Comparison of ENCODE assay signal across 5 fruit fly cellular contexts in the genomic region with DNA sequence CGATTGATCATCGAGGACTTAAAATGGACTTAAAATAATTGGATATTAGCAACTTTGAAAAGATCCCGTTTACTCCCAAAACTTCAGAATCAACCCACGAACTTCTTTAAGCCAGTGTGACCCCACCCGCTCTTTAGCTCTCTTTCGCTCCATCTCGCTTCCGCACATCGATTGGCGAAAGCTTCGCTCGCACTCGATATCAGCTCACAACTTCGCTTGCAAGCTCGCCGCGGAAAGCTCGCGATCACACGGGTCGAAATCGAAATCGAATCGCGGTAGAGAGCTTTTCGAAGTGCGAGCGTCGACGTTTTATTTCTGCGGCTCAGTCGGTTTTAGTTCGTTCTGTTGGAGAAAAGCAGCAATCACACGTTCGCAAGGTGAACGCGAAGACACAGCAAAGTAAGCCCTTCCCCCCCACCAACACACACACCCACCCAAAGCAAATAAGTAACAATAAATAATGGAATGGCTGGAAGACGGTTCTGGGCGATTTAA.
A peak's percentile ranks its signal among the peaks of the same experiment; 100 is the strongest.
TF ChIP-seq lines count a peak whose summit lies in the region.

A gene (plus strand): TSS at position 278 of the 495 bp plus-strand sequence.

- no peak for TF ChIP-seq CTCF in whole organism, embryonic (GFP tag; optimal IDR thresholded peaks at IDR 0.05; lab: Kevin White, UChicago)

TF ChIP-seq in whole organism, adult, 20 proteins besides CTCF, POLR2A, EP300 and RAD21:
- TF ChIP-seq tj (GFP tag; optimal IDR thresholded peaks at IDR 0.05; lab: Kevin White, UChicago), result no peak
- TF ChIP-seq CG7101 (tag; optimal IDR thresholded peaks at IDR 0.05; lab: Kevin White, UChicago), result peak; percentile 74
- peak; percentile 48 for TF ChIP-seq Crg-1 (GFP tag; optimal IDR thresholded peaks at IDR 0.05; lab: Kevin White, UChicago)
- TF ChIP-seq pad (GFP tag; optimal IDR thresholded peaks at IDR 0.05; lab: Kevin White, UChicago), result peak; percentile 29
- no peak for TF ChIP-seq kay (GFP tag; lab: Kevin White, UChicago; ENCODE audit: borderline replicate concordance)
- TF ChIP-seq cic (GFP tag; optimal IDR thresholded peaks at IDR 0.05; lab: Kevin White, UChicago), result peak; percentile 28
- peak; percentile 23 for TF ChIP-seq CG11617 (GFP tag; optimal IDR thresholded peaks at IDR 0.05; lab: Kevin White, UChicago)
- TF ChIP-seq CG5204 (GFP tag; optimal IDR thresholded peaks at IDR 0.05; lab: Kevin White, UChicago), result peak; percentile 67
- TF ChIP-seq Hr96 (GFP tag; optimal IDR thresholded peaks at IDR 0.05; lab: Kevin White, UChicago), result peak; percentile 6
- TF ChIP-seq CG1620 (GFP tag; optimal IDR thresholded peaks at IDR 0.05; lab: Kevin White, UChicago), result peak; percentile 80
- no peak for TF ChIP-seq CG7045 (GFP tag; optimal IDR thresholded peaks at IDR 0.05; lab: Kevin White, UChicago)
- peak; percentile 38 for TF ChIP-seq toe (GFP tag; optimal IDR thresholded peaks at IDR 0.05; lab: Kevin White, UChicago)
- TF ChIP-seq ovo (GFP tag; optimal IDR thresholded peaks at IDR 0.05; lab: Kevin White, UChicago), result peak; percentile 65
- TF ChIP-seq CG33017 (tag; optimal IDR thresholded peaks at IDR 0.05; lab: Kevin White, UChicago), result peak; percentile 16
- TF ChIP-seq Mnt (GFP tag; optimal IDR thresholded peaks at IDR 0.05; lab: Kevin White, UChicago), result peak; percentile 52
- no peak for TF ChIP-seq Clk (GFP tag; optimal IDR thresholded peaks at IDR 0.05; lab: Kevin White, UChicago)
- TF ChIP-seq bab1 (GFP tag; optimal IDR thresholded peaks at IDR 0.05; lab: Kevin White, UChicago), result peak; percentile 82
TF ChIP-seq in whole organism, adult: peak in this region for 13.

TF ChIP-seq in whole organism, embryonic, 481 proteins besides CTCF, POLR2A, EP300 and RAD21 (continues in another document):
- no peak for TF ChIP-seq CG8290 (GFP tag; optimal IDR thresholded peaks at IDR 0.05; lab: Kevin White, UChicago)
- peak in 1 of 2 experiments; percentile 87 for TF ChIP-seq CG8290 (tag; optimal IDR thresholded peaks at IDR 0.05; lab: Kevin White, UChicago)
- no peak for TF ChIP-seq btn (GFP tag; optimal IDR thresholded peaks at IDR 0.05; lab: Kevin White, UChicago)
- no peak for TF ChIP-seq CG42726 (GFP tag; IDR thresholded peaks at IDR 0.05; lab: Robert Waterston, UW; ENCODE audit: partially characterized antibody)
- no peak for TF ChIP-seq MTF-1 (GFP tag; optimal IDR thresholded peaks at IDR 0.05; lab: Kevin White, UChicago; ENCODE audit: borderline replicate concordance)
- TF ChIP-seq Asciz (GFP tag; optimal IDR thresholded peaks at IDR 0.05; lab: Kevin White, UChicago), result peak; percentile 12
- TF ChIP-seq CG1832 (GFP tag; optimal IDR thresholded peaks at IDR 0.05; lab: Kevin White, UChicago), result peak; percentile 44
- peak; percentile 28 for TF ChIP-seq CG9876 (GFP tag; optimal IDR thresholded peaks at IDR 0.05; lab: Kevin White, UChicago)
- TF ChIP-seq CG7271 (tag; optimal IDR thresholded peaks at IDR 0.05; lab: Kevin White, UChicago), result no peak
- TF ChIP-seq CG17385 (GFP tag; optimal IDR thresholded peaks at IDR 0.05; lab: Kevin White, UChicago), result peak; percentile 61
- no peak for TF ChIP-seq danr (GFP tag; IDR thresholded peaks at IDR 0.05; lab: Robert Waterston, UW)
- peak; percentile 99 for TF ChIP-seq hkb (optimal IDR thresholded peaks at IDR 0.05; lab: Kevin White, UChicago)
- no peak for TF ChIP-seq hkb (GFP tag; IDR thresholded peaks at IDR 0.05; lab: Robert Waterston, UW)
- TF ChIP-seq slbo (GFP tag; IDR thresholded peaks at IDR 0.05; lab: Robert Waterston, UW), result peak; percentile 73
- TF ChIP-seq CG17912 (GFP tag; optimal IDR thresholded peaks at IDR 0.05; lab: Kevin White, UChicago), result peak; percentile 82
- TF ChIP-seq cas (GFP tag; IDR thresholded peaks at IDR 0.05; lab: Robert Waterston, UW), result no peak
- no peak for TF ChIP-seq Taf1 (GFP tag; IDR thresholded peaks at IDR 0.05; lab: Robert Waterston, UW)

TF ChIP-seq in whole organism, prepupa, 60 proteins besides CTCF, POLR2A, EP300 and RAD21 (continues in another document):
- TF ChIP-seq CG6163 (GFP tag; IDR thresholded peaks at IDR 0.05; lab: Robert Waterston, UW), result peak; percentile 83
- TF ChIP-seq CG10631 (GFP tag; optimal IDR thresholded peaks at IDR 0.05; lab: Kevin White, UChicago), result no peak
- TF ChIP-seq Eip75B (GFP tag; optimal IDR thresholded peaks at IDR 0.05; lab: Kevin White, UChicago), result peak; percentile 42
- no peak for TF ChIP-seq cyc (GFP tag; optimal IDR thresholded peaks at IDR 0.05; lab: Kevin White, UChicago)
- peak; percentile 75 for TF ChIP-seq svp (GFP tag; lab: Kevin White, UChicago)
- no peak for TF ChIP-seq Blimp-1 (GFP tag; optimal IDR thresholded peaks at IDR 0.05; lab: Kevin White, UChicago)
- TF ChIP-seq fkh (GFP tag; optimal IDR thresholded peaks at IDR 0.05; lab: Kevin White, UChicago), result peak; percentile 64
- no peak for TF ChIP-seq Eip93F (GFP tag; optimal IDR thresholded peaks at IDR 0.05; lab: Kevin White, UChicago)
- peak; percentile 47 for TF ChIP-seq CG1621 (tag; optimal IDR thresholded peaks at IDR 0.05; lab: Kevin White, UChicago)
- peak; percentile 56 for TF ChIP-seq Smox (GFP tag; optimal IDR thresholded peaks at IDR 0.05; lab: Kevin White, UChicago)
- peak; percentile 46 for TF ChIP-seq CG6792 (GFP tag; optimal IDR thresholded peaks at IDR 0.05; lab: Kevin White, UChicago)
- peak; percentile 70 for TF ChIP-seq net (GFP tag; optimal IDR thresholded peaks at IDR 0.05; lab: Kevin White, UChicago)
- TF ChIP-seq ss (GFP tag; optimal IDR thresholded peaks at IDR 0.05; lab: Kevin White, UChicago), result peak; percentile 5
- no peak for TF ChIP-seq CG8319 (GFP tag; optimal IDR thresholded peaks at IDR 0.05; lab: Kevin White, UChicago)
- no peak for TF ChIP-seq Sox14 (GFP tag; optimal IDR thresholded peaks at IDR 0.05; lab: Kevin White, UChicago)
- TF ChIP-seq pdm3 (GFP tag; optimal IDR thresholded peaks at IDR 0.05; lab: Kevin White, UChicago), result peak; percentile 61
- no peak for TF ChIP-seq CG6276 (GFP tag; optimal IDR thresholded peaks at IDR 0.05; lab: Kevin White, UChicago)
- no peak for TF ChIP-seq Sox15 (GFP tag; optimal IDR thresholded peaks at IDR 0.05; lab: Kevin White, UChicago)
- TF ChIP-seq fd85E (GFP tag; optimal IDR thresholded peaks at IDR 0.05; lab: Kevin White, UChicago), result peak; percentile 34

TF ChIP-seq in whole organism, pupa, 21 proteins besides CTCF, POLR2A, EP300 and RAD21:
- TF ChIP-seq gl (tag; optimal IDR thresholded peaks at IDR 0.05; lab: Kevin White, UChicago) (no peak), Snoo (tag; optimal IDR thresholded peaks at IDR 0.05; lab: Kevin White, UChicago) (peak; percentile 73), CG32121 (GFP tag; IDR thresholded peaks at IDR 0.05; lab: Robert Waterston, UW) (peak; percentile 52; the same call in 1 of the 2 replicates), CG14655 (GFP tag; optimal IDR thresholded peaks at IDR 0.05; lab: Kevin White, UChicago) (no peak), Ets98B (GFP tag; IDR thresholded peaks at IDR 0.05; lab: Robert Waterston, UW) (peak; percentile 25; the same call in 1 of the 2 replicates), CG34367 (tag; optimal IDR thresholded peaks at IDR 0.05; lab: Kevin White, UChicago) (peak; percentile 38), CG17806 (tag; optimal IDR thresholded peaks at IDR 0.05; lab: Kevin White, UChicago) (no peak), CG4496 (GFP tag; IDR thresholded peaks at IDR 0.05; lab: Robert Waterston, UW) (peak; percentile 73), D1 (tag; optimal IDR thresholded peaks at IDR 0.05; lab: Kevin White, UChicago) (peak; percentile 55), CG15710 (tag; optimal IDR thresholded peaks at IDR 0.05; lab: Kevin White, UChicago) (peak; percentile 40), CG13204 (GFP tag; optimal IDR thresholded peaks at IDR 0.05; lab: Kevin White, UChicago) (no peak), fd96Ca (GFP tag; IDR thresholded peaks at IDR 0.05; lab: Robert Waterston, UW) (peak; percentile 51; the same call in 1 of the 3 replicates), CG12605 (GFP tag; IDR thresholded peaks at IDR 0.05; lab: Robert Waterston, UW) (peak; percentile 61)

TF ChIP-seq in whole organism, wandering third instar larva, 38 proteins besides CTCF, POLR2A, EP300 and RAD21:
- TF ChIP-seq HLH106 (tag; optimal IDR thresholded peaks at IDR 0.05; lab: Kevin White, UChicago) (no peak), Hr83 (GFP tag; optimal IDR thresholded peaks at IDR 0.05; lab: Kevin White, UChicago; ENCODE audit: poor library complexity, severe bottlenecking) (no peak), jim (GFP tag; optimal IDR thresholded peaks at IDR 0.05; lab: Kevin White, UChicago) (no peak), CrebA (GFP tag; optimal IDR thresholded peaks at IDR 0.05; lab: Kevin White, UChicago; ENCODE audit: borderline replicate concordance) (peak; percentile 20), foxo (GFP tag; optimal IDR thresholded peaks at IDR 0.05; lab: Kevin White, UChicago) (peak in 1 of 2 experiments; percentile 49), ey (GFP tag; optimal IDR thresholded peaks at IDR 0.05; lab: Kevin White, UChicago) (peak; percentile 34), dmrt93B (GFP tag; optimal IDR thresholded peaks at IDR 0.05; lab: Kevin White, UChicago) (no peak), N (GFP tag; optimal IDR thresholded peaks at IDR 0.05; lab: Kevin White, UChicago) (no peak), lola (GFP tag; optimal IDR thresholded peaks at IDR 0.05; lab: Kevin White, UChicago) (no peak), Hnf4 (GFP tag; optimal IDR thresholded peaks at IDR 0.05; lab: Kevin White, UChicago) (peak; percentile 45), CG9705 (GFP tag; optimal IDR thresholded peaks at IDR 0.05; lab: Kevin White, UChicago) (peak; percentile 40), Rel (GFP tag; optimal IDR thresholded peaks at IDR 0.05; lab: Kevin White, UChicago) (no peak), Rel (tag; optimal IDR thresholded peaks at IDR 0.05; lab: Kevin White, UChicago) (peak; percentile 69), rgr (GFP tag; optimal IDR thresholded peaks at IDR 0.05; lab: Kevin White, UChicago) (peak; percentile 84), psq (GFP tag; optimal IDR thresholded peaks at IDR 0.05; lab: Kevin White, UChicago) (no peak), pan (optimal IDR thresholded peaks at IDR 0.05; lab: Kevin White, UChicago) (no peak), Sp1 (GFP tag; optimal IDR thresholded peaks at IDR 0.05; lab: Kevin White, UChicago) (peak; percentile 61), br (GFP tag; optimal IDR thresholded peaks at IDR 0.05; lab: Kevin White, UChicago) (peak; percentile 55), h (GFP tag; optimal IDR thresholded peaks at IDR 0.05; lab: Kevin White, UChicago) (peak; percentile 5), fru (GFP tag; optimal IDR thresholded peaks at IDR 0.05; lab: Kevin White, UChicago) (peak; percentile 48), sage (GFP tag; optimal IDR thresholded peaks at IDR 0.05; lab: Kevin White, UChicago) (no peak), CG32264 (GFP tag; optimal IDR thresholded peaks at IDR 0.05; lab: Kevin White, UChicago) (no peak), woc (GFP tag; optimal IDR thresholded peaks at IDR 0.05; lab: Kevin White, UChicago) (peak; percentile 70)
TF ChIP-seq in whole organism, wandering third instar larva: peak in this region for 12.
